Worm (Caenorhabditis elegans) whole organism, early embryonic: Measurements from ENCODE around the gene dmsr-16.

Experiments
- B0310.2 ChIP-seq: sonication (generic microtip); optimal IDR thresholded peaks from 2 replicates; lab custom pipeline; 2016; ENCODE audit warnings: mild to moderate bottlenecking, missing genetic modification characterization, missing compliant biosample characterization
- F13C5.2 ChIP-seq: sonication (generic microtip); optimal IDR thresholded peaks from 2 replicates; lab custom pipeline; 2017; ENCODE audit warnings: mild to moderate bottlenecking, missing genetic modification characterization, inconsistent platforms, missing compliant biosample characterization
- aly-1 ChIP-seq: sonication (generic microtip); optimal IDR thresholded peaks from 2 replicates; lab custom pipeline; 2016; ENCODE audit warnings: missing genetic modification characterization, missing compliant biosample characterization
- ama-1 ChIP-seq: fragments of 150-350 bp; optimal IDR thresholded peaks from 2 replicates; lab custom pipeline; 2014
- ceh-13 ChIP-seq: fragments of 200-800 bp; sonication (Bioruptor generic); optimal IDR thresholded peaks from 2 replicates; lab custom pipeline; 2018; ENCODE audit warnings: mild to moderate bottlenecking, missing genetic modification characterization, missing compliant biosample characterization
- ceh-36 ChIP-seq: sonication (generic microtip); optimal IDR thresholded peaks from 2 replicates; lab custom pipeline; 2016; ENCODE audit warnings: missing genetic modification characterization, inconsistent platforms, missing compliant biosample characterization
- ets-7 ChIP-seq: sonication (generic microtip); optimal IDR thresholded peaks from 2 replicates; lab custom pipeline; 2016; ENCODE audit warnings: missing genotype, missing genetic modification characterization, missing compliant biosample characterization
- flt-1 ChIP-seq: fragments of 200-800 bp; sonication (Bioruptor generic); IDR thresholded peaks from 2 replicates; pipeline ENCODE4 v1.3.6; 2022; ENCODE audit warnings: missing genetic modification characterization, missing compliant biosample characterization
- hmbx-1 ChIP-seq: sonication (generic microtip); optimal IDR thresholded peaks from 2 replicates; lab custom pipeline; 2016; ENCODE audit warnings: mild to moderate bottlenecking, missing genetic modification characterization, missing compliant biosample characterization
- hmg-4 ChIP-seq: fragments of 200-800 bp; sonication (Bioruptor generic); optimal IDR thresholded peaks from 2 replicates; lab custom pipeline; 2018; ENCODE audit warnings: mild to moderate bottlenecking, missing genetic modification characterization, missing compliant biosample characterization
- hnd-1 ChIP-seq: sonication (generic microtip); optimal IDR thresholded peaks from 2 replicates; lab custom pipeline; 2016; ENCODE audit warnings: missing genetic modification characterization, missing compliant biosample characterization
- pes-1 ChIP-seq: fragments of 200-800 bp; sonication (Bioruptor generic); IDR thresholded peaks from 2 replicates; pipeline ENCODE4 v1.3.6; 2022; ENCODE audit warnings: missing genetic modification reagents, missing genetic modification characterization, missing compliant biosample characterization
- scrt-1 ChIP-seq: fragments of 200-800 bp; sonication (Bioruptor generic); IDR thresholded peaks from 2 replicates; pipeline ENCODE4 v1.3.6; 2022; ENCODE audit warnings: missing genetic modification characterization, missing compliant biosample characterization
- sea-1 ChIP-seq: fragments of 200-800 bp; sonication (Bioruptor generic); conservative IDR thresholded peaks from 2 replicates; pipeline ENCODE4 v1.3.6; 2022; ENCODE audit warnings: missing genetic modification characterization, missing compliant biosample characterization
- tbx-11 ChIP-seq: fragments of 200-800 bp; sonication (Bioruptor generic); IDR thresholded peaks from 2 replicates; pipeline ENCODE4 v1.3.6; 2022; ENCODE audit warnings: missing genetic modification characterization, missing compliant biosample characterization
- tbx-37 ChIP-seq: fragments of 200-800 bp; sonication (Bioruptor generic); conservative IDR thresholded peaks from 2 replicates; pipeline ENCODE4 v1.3.6; 2022; ENCODE audit warnings: missing genetic modification reagents, missing genetic modification characterization, missing compliant biosample characterization
- tra-4 ChIP-seq: sonication (generic microtip); optimal IDR thresholded peaks from 2 replicates; lab custom pipeline; 2017; ENCODE audit warnings: missing genetic modification characterization, missing compliant biosample characterization

Gene dmsr-16

ce11 chrV:6801850-6802249 lies 7.0 kb downstream of the dmsr-16 start, which contains the start of gene dmsr-10:
Gene dmsr-10 (minus strand): TSS chrV:6801950.
- no peak for TF ChIP-seq tbx-11 (GFP tag; lab: Robert Waterston, UW)
- TF ChIP-seq pes-1 (GFP tag; lab: Robert Waterston, UW): no peak
- no peak for TF ChIP-seq flt-1 (GFP tag; lab: Robert Waterston, UW)
- TF ChIP-seq sea-1 (GFP tag; lab: Robert Waterston, UW): no peak
- no peak for TF ChIP-seq ama-1
- no peak for TF ChIP-seq hnd-1
- no peak for TF ChIP-seq scrt-1
- TF ChIP-seq tbx-37 (GFP tag; lab: Robert Waterston, UW): no peak
- TF ChIP-seq B0310.2 (tag; lab: Kevin White, UChicago): no peak
- no peak for TF ChIP-seq ceh-13 (GFP tag; lab: Kevin White, UChicago)

ce11 chrV:6799564-6799963 lies 9.3 kb downstream of the dmsr-16 start, which contains the start of gene dmsr-9:
Gene dmsr-9 (minus strand): TSS chrV:6799664.
- TF ChIP-seq sea-1 (GFP tag; lab: Robert Waterston, UW): no peak
- TF ChIP-seq flt-1 (GFP tag; lab: Robert Waterston, UW): no peak
- TF ChIP-seq ets-7 (tag; lab: Kevin White, UChicago): no peak
- TF ChIP-seq pes-1 (GFP tag; lab: Robert Waterston, UW): no peak
- no peak for TF ChIP-seq hmbx-1 (tag; lab: Kevin White, UChicago)
- no peak for TF ChIP-seq tra-4 (tag; lab: Kevin White, UChicago)
- TF ChIP-seq F13C5.2 (tag; lab: Kevin White, UChicago): no peak
- TF ChIP-seq ceh-13 (GFP tag; lab: Kevin White, UChicago): no peak
- TF ChIP-seq scrt-1: no peak
- no peak for TF ChIP-seq hmg-4 (GFP tag; lab: Kevin White, UChicago)
- no peak for TF ChIP-seq ceh-36 (tag; lab: Kevin White, UChicago)

- TF ChIP-seq tbx-11 (GFP tag; lab: Robert Waterston, UW) (no peak), flt-1 (GFP tag; lab: Robert Waterston, UW) (no peak), tbx-37 (GFP tag; lab: Robert Waterston, UW) (no peak), sea-1 (GFP tag; lab: Robert Waterston, UW) (no peak), ets-7 (tag; lab: Kevin White, UChicago) (no peak), ama-1 (no peak), ceh-13 (GFP tag; lab: Kevin White, UChicago) (no peak), pes-1 (GFP tag; lab: Robert Waterston, UW) (no peak), hmg-4 (GFP tag; lab: Kevin White, UChicago) (no peak), F13C5.2 (tag; lab: Kevin White, UChicago) (no peak), scrt-1 (no peak), ceh-36 (tag; lab: Kevin White, UChicago) (no peak), hmbx-1 (tag; lab: Kevin White, UChicago) (no peak), aly-1 (no peak), tra-4 (tag; lab: Kevin White, UChicago) (no peak)
Observed at ce11 chrV:6796894-6797293, 12.0 kb downstream of the dmsr-16 start.

ce11 chrV:6796264-6796663 lies 12.6 kb downstream of the dmsr-16 start:
- TF ChIP-seq flt-1 (GFP tag; lab: Robert Waterston, UW) (no peak), hnd-1 (no peak), scrt-1 (no peak), tbx-37 (GFP tag; lab: Robert Waterston, UW) (no peak), hmbx-1 (tag; lab: Kevin White, UChicago) (no peak), hmg-4 (GFP tag; lab: Kevin White, UChicago) (no peak), B0310.2 (tag; lab: Kevin White, UChicago) (no peak), sea-1 (GFP tag; lab: Robert Waterston, UW) (no peak), F13C5.2 (tag; lab: Kevin White, UChicago) (no peak), ceh-36 (tag; lab: Kevin White, UChicago) (no peak), ceh-13 (GFP tag; lab: Kevin White, UChicago) (no peak), ets-7 (tag; lab: Kevin White, UChicago) (no peak)

- TF ChIP-seq tbx-11 (GFP tag; lab: Robert Waterston, UW) (no peak), ceh-13 (GFP tag; lab: Kevin White, UChicago) (no peak), hmbx-1 (tag; lab: Kevin White, UChicago) (no peak), ama-1 (no peak), pes-1 (GFP tag; lab: Robert Waterston, UW) (no peak), sea-1 (GFP tag; lab: Robert Waterston, UW) (no peak), aly-1 (no peak), tra-4 (tag; lab: Kevin White, UChicago) (no peak), scrt-1 (no peak)
Observed at ce11 chrV:6793744-6794239, 15.1 kb downstream of the dmsr-16 start, which contains the start of gene ZC404.1. Gene ZC404.1 (plus strand): TSS chrV:6794189.

- TF ChIP-seq scrt-1 (no peak), ceh-13 (GFP tag; lab: Kevin White, UChicago) (no peak), tra-4 (tag; lab: Kevin White, UChicago) (no peak), aly-1 (no peak), tbx-11 (GFP tag; lab: Robert Waterston, UW) (no peak), hmbx-1 (tag; lab: Kevin White, UChicago) (no peak), tbx-37 (GFP tag; lab: Robert Waterston, UW) (no peak)
Observed at ce11 chrV:6792973-6793372, 15.9 kb downstream of the dmsr-16 start.

- no peak for TF ChIP-seq B0310.2 (tag; lab: Kevin White, UChicago)
- no peak for TF ChIP-seq ets-7 (tag; lab: Kevin White, UChicago)
- TF ChIP-seq tbx-11 (GFP tag; lab: Robert Waterston, UW): no peak
- no peak for TF ChIP-seq hnd-1
- TF ChIP-seq hmbx-1 (tag; lab: Kevin White, UChicago): no peak
- TF ChIP-seq scrt-1: no peak
Observed at ce11 chrV:6792565-6792964, 16.3 kb downstream of the dmsr-16 start, which contains the start of gene gck-2. Gene gck-2 (minus strand): TSS chrV:6792665.
